Fruit fly (Drosophila melanogaster): ENCODE data around the gene ZIPIC.

ZIPIC gene

dm6 chr3R:30071827-30072226, 35.2 kb upstream of the ZIPIC start (continued):
- no peak for TF ChIP-seq CG10669 (GFP tag; optimal IDR thresholded peaks at IDR 0.05)
- TF ChIP-seq Sox15 (GFP tag; optimal IDR thresholded peaks at IDR 0.05), result peak; percentile 14
- no peak for TF ChIP-seq Eip93F (GFP tag; optimal IDR thresholded peaks at IDR 0.05)
- peak; percentile 32 for TF ChIP-seq CG32006 (GFP tag; optimal IDR thresholded peaks at IDR 0.05)
- peak; percentile 39 for TF ChIP-seq achi (GFP tag; optimal IDR thresholded peaks at IDR 0.05)
- TF ChIP-seq Ets21C (GFP tag; optimal IDR thresholded peaks at IDR 0.05), result peak; percentile 42
- TF ChIP-seq CG9139 (GFP tag; optimal IDR thresholded peaks at IDR 0.05), result no peak
- TF ChIP-seq pdm3 (GFP tag; optimal IDR thresholded peaks at IDR 0.05), result no peak
- no peak for TF ChIP-seq dsx (GFP tag; optimal IDR thresholded peaks at IDR 0.05; ENCODE audit: poor library complexity, severe bottlenecking)
- no peak for TF ChIP-seq CG6854 (GFP tag; optimal IDR thresholded peaks at IDR 0.05)
- peak; percentile 82 for TF ChIP-seq CG6163 (GFP tag; IDR thresholded peaks at IDR 0.05)
- no peak for TF ChIP-seq dac (GFP tag; optimal IDR thresholded peaks at IDR 0.05)
- peak; percentile 75 for TF ChIP-seq Eip78C (GFP tag)

- TF ChIP-seq Ets21C (GFP tag; optimal IDR thresholded peaks at IDR 0.05), result no peak
- TF ChIP-seq CG11902 (GFP tag; optimal IDR thresholded peaks at IDR 0.05), result no peak
- TF ChIP-seq CG34406 (GFP tag; optimal IDR thresholded peaks at IDR 0.05), result no peak
- no peak for TF ChIP-seq Lpt (GFP tag; optimal IDR thresholded peaks at IDR 0.05)
- TF ChIP-seq Gug (GFP tag; IDR thresholded peaks at IDR 0.05), result no peak
- TF ChIP-seq CG8319 (GFP tag; optimal IDR thresholded peaks at IDR 0.05), result no peak
- no peak for TF ChIP-seq OdsH (GFP tag; optimal IDR thresholded peaks at IDR 0.05)
- TF ChIP-seq CG32006 (GFP tag; optimal IDR thresholded peaks at IDR 0.05), result no peak
- no peak for TF ChIP-seq CG4318 (GFP tag; optimal IDR thresholded peaks at IDR 0.05)
- no peak for TF ChIP-seq cyc (GFP tag; optimal IDR thresholded peaks at IDR 0.05)
- TF ChIP-seq dsx (GFP tag; optimal IDR thresholded peaks at IDR 0.05; ENCODE audit: poor library complexity, severe bottlenecking), result no peak
- no peak for TF ChIP-seq lz (GFP tag; optimal IDR thresholded peaks at IDR 0.05)
- TF ChIP-seq achi (GFP tag; optimal IDR thresholded peaks at IDR 0.05), result no peak
- no peak for TF ChIP-seq CG31627 (GFP tag; optimal IDR thresholded peaks at IDR 0.05)
- TF ChIP-seq Sox15 (GFP tag; optimal IDR thresholded peaks at IDR 0.05), result no peak
- no peak for TF ChIP-seq Blimp-1 (GFP tag; optimal IDR thresholded peaks at IDR 0.05)
- no peak for TF ChIP-seq Ets96B (tag; optimal IDR thresholded peaks at IDR 0.05)
Observed at dm6 chr3R:30070198-30070597, 33.5 kb upstream of the ZIPIC start.

dm6 chr3R:30066004-30066403, 29.3 kb upstream of the ZIPIC start:
- no peak for TF ChIP-seq dsx (GFP tag; optimal IDR thresholded peaks at IDR 0.05; ENCODE audit: poor library complexity, severe bottlenecking)
- peak; percentile 25 for TF ChIP-seq Eip78C (GFP tag)

- TF ChIP-seq salr (GFP tag; optimal IDR thresholded peaks at IDR 0.05) (no peak), svp (GFP tag) (peak; percentile 45), fkh (GFP tag; optimal IDR thresholded peaks at IDR 0.05) (peak; percentile 65), Eip78C (GFP tag) (peak; percentile 43)
Observed at dm6 chr3R:30063704-30064103, 27.0 kb upstream of the ZIPIC start.

- TF ChIP-seq CG6276 (GFP tag; optimal IDR thresholded peaks at IDR 0.05), result no peak
- TF ChIP-seq Eip78C (GFP tag), result peak; percentile 32
- TF ChIP-seq Gug (GFP tag; IDR thresholded peaks at IDR 0.05), result no peak
- peak; percentile 99 for TF ChIP-seq vri (GFP tag; optimal IDR thresholded peaks at IDR 0.05)
- no peak for TF ChIP-seq CG32006 (GFP tag; optimal IDR thresholded peaks at IDR 0.05)
- peak; percentile 64 for TF ChIP-seq CG11902 (GFP tag; optimal IDR thresholded peaks at IDR 0.05)
Observed at dm6 chr3R:30062543-30062942, 25.9 kb upstream of the ZIPIC start.

dm6 chr3R:30061980-30062379, 25.3 kb upstream of the ZIPIC start:
- TF ChIP-seq fd59A (GFP tag; optimal IDR thresholded peaks at IDR 0.05), result no peak
- no peak for TF ChIP-seq Eip75B (GFP tag; optimal IDR thresholded peaks at IDR 0.05)
- peak; percentile 75 for TF ChIP-seq fkh (GFP tag; optimal IDR thresholded peaks at IDR 0.05)
- no peak for TF ChIP-seq CG8319 (GFP tag; optimal IDR thresholded peaks at IDR 0.05)

Data from whole organism, prepupa.